Fruit fly (Drosophila melanogaster) whole organism, embryonic: ENCODE results near the gene Or7a.

Experiments
- Blimp-1 ChIP-seq: fragments of 200-800 bp; sonication (Bioruptor generic); optimal IDR thresholded peaks from 3 replicates; lab custom pipeline; 2018; ENCODE audit warnings: missing biosample characterization, missing genetic modification characterization, mild to moderate bottlenecking, moderate library complexity, missing genetic modification reagents
- BtbVII ChIP-seq: fragments of 200-800 bp; sonication (Bioruptor generic); optimal IDR thresholded peaks from 3 replicates; lab custom pipeline; 2017; ENCODE audit warnings: missing biosample characterization, mild to moderate bottlenecking, missing genetic modification characterization
- CG12155 ChIP-seq: fragments of 200-800 bp; sonication (Bioruptor generic); optimal IDR thresholded peaks from 3 replicates; lab custom pipeline; 2016; ENCODE audit warnings: missing biosample characterization, missing genetic modification characterization
- CG12659 ChIP-seq: fragments of 200-800 bp; sonication (Bioruptor generic); optimal IDR thresholded peaks from 3 replicates; lab custom pipeline; 2017; ENCODE audit warnings: mild to moderate bottlenecking, missing biosample characterization, missing genetic modification reagents, missing genetic modification characterization
- CG13123 ChIP-seq: fragments of 200-800 bp; sonication (Bioruptor generic); optimal IDR thresholded peaks from 2 replicates; lab custom pipeline; 2016; ENCODE audit warnings: missing biosample characterization, missing genetic modification characterization
- CG15479 ChIP-seq: fragments of 200-800 bp; sonication (Bioruptor generic); optimal IDR thresholded peaks from 3 replicates; lab custom pipeline; 2019; ENCODE audit warnings: missing biosample characterization, mild to moderate bottlenecking, missing genetic modification characterization, moderate library complexity
- CG16813 ChIP-seq: fragments of 200-800 bp; sonication (Bioruptor generic); IDR thresholded peaks from 3 replicates; pipeline ENCODE4 v1.3.6; 2022; ENCODE audit warnings: missing biosample characterization, missing genetic modification characterization; ENCODE audit not compliant: partially characterized antibody
- CG17328 ChIP-seq: fragments of 200-800 bp; sonication (Bioruptor generic); IDR thresholded peaks from 2 replicates; pipeline ENCODE4 v1.3.6; 2022; ENCODE audit warnings: missing biosample characterization, missing genetic modification characterization
- CG17568 ChIP-seq: fragments of 200-800 bp; sonication (Bioruptor generic); optimal IDR thresholded peaks from 2 replicates; lab custom pipeline; 2018; ENCODE audit warnings: missing biosample characterization, mild to moderate bottlenecking, missing genetic modification characterization, moderate library complexity
- CG2129 ChIP-seq: fragments of 200-800 bp; sonication (Bioruptor generic); IDR thresholded peaks from 2 replicates; pipeline ENCODE4 v1.3.6; 2022; ENCODE audit warnings: missing biosample characterization, missing genetic modification characterization; ENCODE audit not compliant: partially characterized antibody
- CG30020 ChIP-seq: fragments of 200-800 bp; optimal IDR thresholded peaks from 2 replicates; lab custom pipeline; 2019; ENCODE audit warnings: missing biosample characterization, mild to moderate bottlenecking, missing genetic modification characterization, moderate library complexity
- CG32767 ChIP-seq: fragments of 200-800 bp; sonication (Bioruptor generic); IDR thresholded peaks from 2 replicates; pipeline ENCODE4 v1.3.6; 2022; ENCODE audit warnings: missing biosample characterization, missing genetic modification characterization
- CG32772 ChIP-seq: fragments of 200-800 bp; sonication (Bioruptor generic); IDR thresholded peaks from 2 replicates; pipeline ENCODE4 v1.3.6; 2022; ENCODE audit warnings: missing biosample characterization, missing genetic modification characterization
- CG34376 ChIP-seq: fragments of 200-800 bp; sonication (Bioruptor generic); optimal IDR thresholded peaks from 2 replicates; lab custom pipeline; 2018; ENCODE audit warnings: missing biosample characterization, mild to moderate bottlenecking, missing genetic modification characterization
- CG4328 ChIP-seq: fragments of 200-800 bp; sonication (Bioruptor generic); optimal IDR thresholded peaks from 3 replicates; lab custom pipeline; 2017; ENCODE audit warnings: missing biosample characterization, missing genetic modification reagents, missing genetic modification characterization
- CG4404 ChIP-seq: fragments of 200-800 bp; sonication (Bioruptor generic); IDR thresholded peaks from 2 replicates; pipeline ENCODE4 v1.3.6; 2022; ENCODE audit warnings: missing biosample characterization, missing genetic modification characterization
- CG4730 ChIP-seq: fragments of 200-800 bp; sonication (Bioruptor generic); IDR thresholded peaks from 2 replicates; pipeline ENCODE4 v1.3.6; 2022; ENCODE audit warnings: missing biosample characterization, missing genetic modification characterization
- CG6272 ChIP-seq: fragments of 200-800 bp; sonication (Bioruptor generic); IDR thresholded peaks from 2 replicates; pipeline ENCODE4 v1.3.6; 2022; ENCODE audit warnings: missing biosample characterization, missing genetic modification characterization
- CG8281 ChIP-seq: fragments of 200-800 bp; sonication (Bioruptor generic); optimal IDR thresholded peaks from 2 replicates; lab custom pipeline; 2018; ENCODE audit warnings: missing biosample characterization, mild to moderate bottlenecking, missing genetic modification characterization, moderate library complexity
- CG8388 ChIP-seq: fragments of 200-800 bp; sonication (Bioruptor generic); optimal IDR thresholded peaks from 2 replicates; lab custom pipeline; 2019; ENCODE audit warnings: missing biosample characterization, mild to moderate bottlenecking, missing genetic modification characterization, moderate library complexity
- CG8478 ChIP-seq: fragments of >200 bp; optimal IDR thresholded peaks from 2 replicates; lab custom pipeline; 2018
- Camta ChIP-seq: fragments of 200-800 bp; sonication (Bioruptor generic); optimal IDR thresholded peaks from 2 replicates; lab custom pipeline; 2016; ENCODE audit warnings: missing biosample characterization, missing genetic modification characterization
- D19B ChIP-seq: fragments of 200-800 bp; sonication (Bioruptor generic); optimal IDR thresholded peaks from 2 replicates; lab custom pipeline; 2017; ENCODE audit warnings: missing biosample characterization, mild to moderate bottlenecking, missing genetic modification characterization
- Deaf1 ChIP-seq: fragments of 200-800 bp; optimal IDR thresholded peaks from 3 replicates; lab custom pipeline; 2019; ENCODE audit warnings: missing biosample characterization, mild to moderate bottlenecking, missing genetic modification characterization, moderate library complexity
- Dip2 ChIP-seq: fragments of 200-800 bp; sonication (Bioruptor generic); IDR thresholded peaks from 2 replicates; pipeline ENCODE4 v1.3.6; 2022; ENCODE audit warnings: missing biosample characterization, missing genetic modification characterization
- Dll ChIP-seq: fragments of 200-800 bp; sonication (Bioruptor generic); IDR thresholded peaks from 4 replicates; pipeline ENCODE4 v1.3.6; 2022; ENCODE audit warnings: missing biosample characterization, missing genetic modification characterization; ENCODE audit not compliant: partially characterized antibody
- E2f1 ChIP-seq: fragments of 200-800 bp; sonication (Bioruptor generic); IDR thresholded peaks from 2 replicates; pipeline ENCODE4 v1.3.6; 2022; ENCODE audit warnings: missing biosample characterization, missing genetic modification characterization
- HHEX ChIP-seq: fragments of 200-800 bp; sonication (Bioruptor generic); optimal IDR thresholded peaks from 3 replicates; lab custom pipeline; 2017; ENCODE audit warnings: missing biosample characterization, mild to moderate bottlenecking, missing genetic modification characterization, missing genetic modification reagents
- Med ChIP-seq: fragments of 200-800 bp; sonication (Bioruptor generic); peaks from one replicate; lab custom pipeline; 2016; ENCODE audit warnings: missing biosample characterization, missing genetic modification characterization, mild to moderate bottlenecking, inconsistent platforms, moderate library complexity
- Mrtf ChIP-seq: fragments of 200-800 bp; sonication (Bioruptor generic); IDR thresholded peaks from 3 replicates; pipeline ENCODE4 v1.3.6; 2022; ENCODE audit warnings: missing biosample characterization, missing genetic modification characterization
- Sox102F ChIP-seq: fragments of 200-800 bp; sonication (Bioruptor generic); optimal IDR thresholded peaks from 2 replicates; lab custom pipeline; 2018; ENCODE audit warnings: missing biosample characterization, mild to moderate bottlenecking, missing genetic modification characterization, moderate library complexity
- Sry-δ ChIP-seq: fragments of 200-800 bp; sonication (Bioruptor generic); optimal IDR thresholded peaks from 2 replicates; lab custom pipeline; 2016; ENCODE audit warnings: missing biosample characterization, missing genetic modification characterization
- Vsx1 ChIP-seq: fragments of 200-800 bp; sonication (Bioruptor generic); optimal IDR thresholded peaks from 2 replicates; lab custom pipeline; 2017; ENCODE audit warnings: missing biosample characterization, mild to moderate bottlenecking, missing genetic modification characterization, missing genetic modification reagents
- bsh ChIP-seq, 2 experiments: fragments of 200-800 bp; sonication (Bioruptor generic); optimal IDR thresholded peaks; 2 replicates each; lab custom pipeline; 2017 to 2018; ENCODE audit warnings: mild to moderate bottlenecking in 2 of 2, missing biosample characterization in 2 of 2, missing genetic modification characterization in 2 of 2, moderate library complexity in 1 of 2
- chinmo ChIP-seq: fragments of 200-800 bp; sonication (Bioruptor generic); IDR thresholded peaks from 4 replicates; pipeline ENCODE4 v1.3.6; 2022; ENCODE audit warnings: missing biosample characterization, missing genetic modification characterization; ENCODE audit not compliant: partially characterized antibody
- corto ChIP-seq: fragments of 200-800 bp; sonication (Bioruptor generic); optimal IDR thresholded peaks from 2 replicates; lab custom pipeline; 2016; ENCODE audit warnings: missing biosample characterization, mild to moderate bottlenecking, missing genetic modification characterization, moderate library complexity
- crc ChIP-seq: fragments of 200-800 bp; sonication (Bioruptor generic); optimal IDR thresholded peaks from 2 replicates; lab custom pipeline; 2016; ENCODE audit warnings: missing biosample characterization, missing genetic modification characterization
- crp ChIP-seq, 2 experiments: fragments of 200-800 bp; sonication (Bioruptor generic); optimal IDR thresholded peaks; 2 replicates in 1 of 2; 3 replicates in 1 of 2; lab custom pipeline; 2017; ENCODE audit warnings: missing biosample characterization in 2 of 2, missing genetic modification characterization in 2 of 2, mild to moderate bottlenecking in 1 of 2, moderate library complexity in 1 of 2
- gcm2 ChIP-seq: fragments of 200-800 bp; sonication (Bioruptor generic); optimal IDR thresholded peaks from 2 replicates; lab custom pipeline; 2016; ENCODE audit warnings: missing biosample characterization, missing genetic modification characterization
- h ChIP-seq: fragments of >200 bp; optimal IDR thresholded peaks from 2 replicates; lab custom pipeline; 2017
- nom ChIP-seq: fragments of 200-800 bp; sonication (Bioruptor generic); optimal IDR thresholded peaks from 2 replicates; lab custom pipeline; 2017; ENCODE audit warnings: missing biosample characterization, missing genetic modification characterization, mild to moderate bottlenecking, moderate library complexity, missing genetic modification reagents
- org-1 ChIP-seq: fragments of 200-800 bp; sonication (Bioruptor generic); optimal IDR thresholded peaks from 2 replicates; lab custom pipeline; 2017; ENCODE audit warnings: missing biosample characterization, missing genetic modification characterization
- pb ChIP-seq: fragments of 200-800 bp; sonication (Bioruptor generic); optimal IDR thresholded peaks from 3 replicates; lab custom pipeline; 2016; ENCODE audit warnings: missing biosample characterization, missing genetic modification characterization
- pnt ChIP-seq: fragments of 200-800 bp; sonication (Bioruptor generic); optimal IDR thresholded peaks from 3 replicates; lab custom pipeline; 2016; ENCODE audit warnings: missing biosample characterization, missing genetic modification characterization
- rib ChIP-seq: fragments of 200-800 bp; sonication (Bioruptor generic); IDR thresholded peaks from 2 replicates; pipeline ENCODE4 v1.3.6; 2022; ENCODE audit warnings: missing biosample characterization, missing genetic modification characterization
- salm ChIP-seq: fragments of 200-800 bp; sonication (Bioruptor generic); optimal IDR thresholded peaks from 2 replicates; lab custom pipeline; 2018; ENCODE audit warnings: missing biosample characterization, mild to moderate bottlenecking, missing genetic modification characterization
- unpg ChIP-seq: fragments of 200-800 bp; sonication (Bioruptor generic); optimal IDR thresholded peaks from 3 replicates; lab custom pipeline; 2018; ENCODE audit warnings: missing biosample characterization, mild to moderate bottlenecking, missing genetic modification characterization, moderate library complexity

The Or7a gene

DNA sequence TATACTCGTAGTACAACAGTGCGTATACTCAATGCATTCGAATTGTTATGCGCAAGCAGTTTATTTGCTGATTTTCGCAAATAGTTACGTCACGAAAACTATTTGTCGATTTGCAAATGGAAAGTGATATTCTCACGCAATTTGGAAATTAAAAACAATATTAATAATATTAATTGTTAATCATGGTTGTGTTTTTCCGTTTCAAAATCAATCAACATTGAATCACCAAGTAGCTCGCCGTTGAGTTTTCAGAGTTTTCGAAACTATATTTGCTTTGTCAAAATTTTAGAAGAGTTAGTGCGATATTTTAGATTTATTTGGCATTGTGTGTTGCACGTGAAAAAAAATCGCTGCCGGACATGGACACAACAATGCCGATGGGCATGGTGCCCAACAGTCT, 5.8 kb downstream of the Or7a start, which contains the start of gene CG15337:
Gene CG15337, plus strand, starts transcription at position 301 of the 400 bp plus-strand sequence.
- no peak for TF ChIP-seq crc (GFP tag; lab: Kevin White, UChicago)

DNA sequence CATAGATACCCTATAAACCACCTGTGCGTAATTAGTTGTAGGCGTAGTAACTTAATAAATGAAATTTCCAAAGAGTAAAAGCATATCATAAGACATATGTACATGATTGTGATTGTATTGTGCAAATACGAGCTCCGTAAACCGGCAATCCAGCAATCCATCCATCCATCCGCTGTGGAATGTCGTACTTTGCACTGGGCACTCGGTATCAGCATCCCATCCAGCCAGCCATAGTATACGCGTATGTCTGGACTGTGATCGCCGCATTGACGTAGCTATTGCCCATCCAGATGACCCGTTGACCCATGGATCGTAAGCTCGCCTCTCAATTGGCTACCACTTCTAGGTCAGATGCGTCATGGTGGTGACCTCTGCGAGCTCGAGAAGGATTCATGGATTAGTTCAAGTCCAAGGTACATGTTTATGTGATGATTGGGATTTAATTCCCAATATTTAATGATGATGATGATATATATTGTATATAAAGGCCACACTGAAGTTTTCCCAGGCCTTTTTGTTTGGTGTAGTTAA, 6.5 kb downstream of the Or7a start:
- peak in 1 of 2 experiments; percentile 56 for TF ChIP-seq bsh (GFP tag; optimal IDR thresholded peaks at IDR 0.05; lab: Kevin White, UChicago)
- no peak for TF ChIP-seq CG32767
- peak; percentile 60 for TF ChIP-seq CG8281 (tag; lab: Kevin White, UChicago)
- TF ChIP-seq HHEX: no peak
- TF ChIP-seq Blimp-1: no peak
- peak; percentile 96 for TF ChIP-seq nom (GFP tag; lab: Kevin White, UChicago)
- TF ChIP-seq D19B (GFP tag; lab: Kevin White, UChicago): peak; percentile 18
- peak; percentile 28 for TF ChIP-seq CG34376 (GFP tag; lab: Kevin White, UChicago)
- TF ChIP-seq Med (GFP tag; lab: Kevin White, UChicago): peak; percentile 42
- TF ChIP-seq Vsx1 (GFP tag; lab: Kevin White, UChicago): no peak

DNA sequence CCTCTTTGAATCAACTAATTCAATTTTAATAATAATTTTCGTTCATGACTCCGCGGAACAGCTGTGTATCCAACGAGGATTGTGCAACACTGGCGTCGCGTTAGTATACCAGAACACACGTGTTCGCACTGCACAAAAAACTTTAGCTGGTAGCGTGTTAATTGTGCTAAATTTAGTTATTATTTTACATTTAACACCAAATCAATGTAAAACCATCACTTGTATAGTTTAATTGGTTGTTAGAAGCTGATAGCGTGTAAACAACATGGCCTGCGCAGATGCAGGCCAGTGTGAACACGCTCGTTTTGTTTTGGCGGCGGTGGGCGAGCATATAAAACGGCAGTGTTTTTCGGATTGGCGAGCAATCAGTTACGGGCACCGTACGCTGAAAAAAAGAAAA, 8.2 kb downstream of the Or7a start, which contains the start of the genes Traf6 and GIIIspla2:
Gene Traf6, minus strand, starts transcription at position 93 of the 400 bp plus-strand sequence.
Gene GIIIspla2, plus strand, starts transcription at position 335 of the 400 bp plus-strand sequence.
- TF ChIP-seq nom (GFP tag; lab: Kevin White, UChicago) (peak; percentile 68), CG12155 (peak; percentile 77), BtbVII (GFP tag; lab: Kevin White, UChicago) (peak; percentile 31), CG12659 (GFP tag; lab: Kevin White, UChicago) (peak; percentile 88), CG8388 (GFP tag; lab: Kevin White, UChicago) (peak; percentile 79), CG30020 (tag; lab: Kevin White, UChicago) (peak; percentile 71), CG17328 (peak; percentile 72), Sry-δ (GFP tag; lab: Kevin White, UChicago) (peak; percentile 37), CG16813 (peak; percentile 44; the same call in 1 of the 3 replicates), CG4328 (peak; percentile 71), CG8478 (lab: Kevin White, UChicago) (no peak), crp (GFP tag; optimal IDR thresholded peaks at IDR 0.05; lab: Kevin White, UChicago) (peak; percentile 51 to 93), pb (peak; percentile 50), org-1 (GFP tag; lab: Kevin White, UChicago) (peak; percentile 62), CG2129 (GFP tag; lab: Robert Waterston, UW) (no peak), rib (GFP tag; lab: Robert Waterston, UW) (no peak), pnt (peak; percentile 49), CG17568 (GFP tag; lab: Kevin White, UChicago) (no peak), unpg (GFP tag; lab: Kevin White, UChicago) (no peak), Camta (peak; percentile 63), CG13123 (GFP tag; lab: Kevin White, UChicago) (peak; percentile 41), h (lab: Kevin White, UChicago) (no peak), Sox102F (GFP tag; lab: Kevin White, UChicago) (no peak), Dll (GFP tag; lab: Robert Waterston, UW) (peak; percentile 46; the same call in 1 of the 4 replicates), corto (no peak), CG15479 (GFP tag; lab: Kevin White, UChicago) (no peak), Dip2 (GFP tag; lab: Robert Waterston, UW) (no peak), CG32772 (GFP tag; lab: Robert Waterston, UW) (peak; percentile 61), CG6272 (GFP tag; lab: Robert Waterston, UW) (peak; percentile 67), CG4730 (GFP tag; lab: Robert Waterston, UW) (peak; percentile 44), salm (tag; lab: Kevin White, UChicago) (peak; percentile 50), Deaf1 (tag; lab: Kevin White, UChicago) (peak; percentile 77), gcm2 (GFP tag; lab: Kevin White, UChicago) (no peak), CG4404 (GFP tag; lab: Robert Waterston, UW) (peak; percentile 66), E2f1 (GFP tag; lab: Robert Waterston, UW) (peak; percentile 81), Mrtf (GFP tag; lab: Robert Waterston, UW) (peak; percentile 68; the same call in 1 of the 3 replicates), chinmo (GFP tag; lab: Robert Waterston, UW) (no peak)
